Fruit fly (Drosophila melanogaster): ENCODE measurements around the gene CG9121.
A peak's percentile ranks its signal among the peaks of the same experiment; 100 is the strongest.

CG9121 gene

DNA sequence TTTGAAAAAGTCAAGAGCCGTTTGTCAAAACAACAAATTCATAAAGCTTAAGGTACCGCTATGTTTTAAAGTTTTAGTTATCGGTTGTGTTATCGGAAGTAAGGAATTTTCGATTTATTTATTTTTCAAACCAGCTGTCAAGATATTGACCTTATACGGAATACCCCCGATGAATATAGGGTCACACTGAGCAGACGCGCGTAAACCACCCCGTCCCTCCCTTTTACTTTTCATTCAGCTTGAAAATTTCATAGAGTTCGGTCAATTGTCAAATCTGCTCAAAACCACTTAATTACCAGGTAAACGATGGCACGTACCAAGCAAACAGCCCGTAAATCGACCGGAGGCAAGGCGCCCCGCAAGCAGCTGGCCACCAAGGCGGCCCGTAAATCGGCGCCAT, 4.1 kb upstream of the CG9121 start, which contains the start of the genes CG14036 and His3.3A (continued):
- peak; percentile 21 for TF ChIP-seq shn (GFP tag; optimal IDR thresholded peaks at IDR 0.05)
- peak; percentile 75; the same call in 2 of the 3 replicates for TF ChIP-seq CG34422 (GFP tag; IDR thresholded peaks at IDR 0.05)
- TF ChIP-seq CG17802 (tag; optimal IDR thresholded peaks at IDR 0.05), result peak; percentile 6
- no peak for TF ChIP-seq ro (GFP tag; IDR thresholded peaks at IDR 0.05)
- TF ChIP-seq cato (GFP tag; optimal IDR thresholded peaks at IDR 0.05; ENCODE audit: borderline replicate concordance), result no peak
- peak; percentile 94 for TF ChIP-seq CG11560 (tag; IDR thresholded peaks at IDR 0.05)
- TF ChIP-seq CG13424 (tag; optimal IDR thresholded peaks at IDR 0.05), result peak; percentile 43
- peak; percentile 11 for TF ChIP-seq dmrt11E (tag; optimal IDR thresholded peaks at IDR 0.05)
- TF ChIP-seq pan (optimal IDR thresholded peaks at IDR 0.05), result no peak
- TF ChIP-seq pan (GFP tag; optimal IDR thresholded peaks at IDR 0.05 in 1 of 2, IDR thresholded peaks at IDR 0.05 in 1 of 2), result peak in 1 of 2 experiments; percentile 36
- no peak for TF ChIP-seq CG12744 (GFP tag; optimal IDR thresholded peaks at IDR 0.05)
- no peak for TF ChIP-seq Asciz (GFP tag; optimal IDR thresholded peaks at IDR 0.05)
- TF ChIP-seq Kr (GFP tag; optimal IDR thresholded peaks at IDR 0.05), result no peak
- TF ChIP-seq pros (GFP tag; optimal IDR thresholded peaks at IDR 0.05), result no peak
- peak; percentile 1 for TF ChIP-seq Sry-β (GFP tag; optimal IDR thresholded peaks at IDR 0.05)
- no peak for TF ChIP-seq CG8290 (GFP tag; optimal IDR thresholded peaks at IDR 0.05)
- TF ChIP-seq CG8290 (tag; optimal IDR thresholded peaks at IDR 0.05), result peak in 1 of 2 experiments; percentile 75
- no peak for TF ChIP-seq Hmx (GFP tag; optimal IDR thresholded peaks at IDR 0.05)
- TF ChIP-seq ab (GFP tag; optimal IDR thresholded peaks at IDR 0.05), result no peak
- TF ChIP-seq CG17829 (tag; optimal IDR thresholded peaks at IDR 0.05), result peak; percentile 56
- no peak for TF ChIP-seq jing (GFP tag; optimal IDR thresholded peaks at IDR 0.05)
- peak; percentile 56; the same call in 1 of the 4 replicates for TF ChIP-seq Dll (GFP tag; IDR thresholded peaks at IDR 0.05; ENCODE audit: partially characterized antibody)
- no peak for TF ChIP-seq CG11398 (GFP tag; optimal IDR thresholded peaks at IDR 0.05)
- peak; percentile 24 for TF ChIP-seq jumu (GFP tag; optimal IDR thresholded peaks at IDR 0.05)
- no peak for TF ChIP-seq CG18764 (GFP tag; optimal IDR thresholded peaks at IDR 0.05)

DNA sequence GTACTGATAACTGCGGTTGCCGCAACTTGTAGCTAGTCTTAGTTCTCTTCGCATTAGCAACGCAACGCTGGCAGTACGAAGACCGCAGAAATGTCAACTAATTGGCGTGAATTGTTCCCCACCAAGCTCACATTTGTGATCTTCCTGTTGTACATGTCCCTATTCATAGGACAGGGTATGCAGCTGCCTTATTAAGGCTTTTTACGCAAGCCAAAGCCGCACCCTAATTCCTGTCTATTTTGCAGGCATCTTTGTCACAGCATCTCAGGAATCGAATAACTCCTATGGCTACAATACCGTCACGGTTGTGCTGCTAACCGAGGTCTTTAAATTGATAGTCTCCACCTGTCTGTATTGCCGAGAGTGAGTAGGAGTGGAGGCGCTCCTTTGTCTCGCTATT, 2.1 kb upstream of the CG9121 start, which contains the start of gene eIF3h:
eIF3h (minus strand) TSS at position 101 of the 400 bp plus-strand sequence.
- TF ChIP-seq corto (GFP tag; optimal IDR thresholded peaks at IDR 0.05) (no peak), Oaz (GFP tag; IDR thresholded peaks at IDR 0.05) (no peak), CG11504 (tag; optimal IDR thresholded peaks at IDR 0.05) (peak; percentile 42), CG18262 (tag; optimal IDR thresholded peaks at IDR 0.05) (no peak), chif (GFP tag; optimal IDR thresholded peaks at IDR 0.05) (no peak)

- TF ChIP-seq NfI (GFP tag; optimal IDR thresholded peaks at IDR 0.05) (peak; percentile 79), CG2129 (GFP tag; IDR thresholded peaks at IDR 0.05; ENCODE audit: partially characterized antibody) (no peak), CG12219 (GFP tag; optimal IDR thresholded peaks at IDR 0.05) (peak; percentile 71), Gsc (GFP tag; IDR thresholded peaks at IDR 0.05) (no peak), dmrt11E (tag; optimal IDR thresholded peaks at IDR 0.05) (peak; percentile 69), CG5953 (GFP tag; IDR thresholded peaks at IDR 0.05) (peak; percentile 62; the same call in 1 of the 2 replicates), Lim3 (GFP tag; IDR thresholded peaks at IDR 0.05) (peak; percentile 37; the same call in 1 of the 2 replicates), aop (GFP tag; IDR thresholded peaks at IDR 0.05) (peak; percentile 40; the same call in 1 of the 2 replicates), tap (tag; optimal IDR thresholded peaks at IDR 0.05) (peak; percentile 50), CG10274 (GFP tag; optimal IDR thresholded peaks at IDR 0.05) (peak; percentile 21), tna (GFP tag; IDR thresholded peaks at IDR 0.05; ENCODE audit: partially characterized antibody) (no peak), CG12071 (GFP tag; optimal IDR thresholded peaks at IDR 0.05) (peak; percentile 77), schlank (tag; optimal IDR thresholded peaks at IDR 0.05) (peak; percentile 76), CG12299 (tag; optimal IDR thresholded peaks at IDR 0.05) (peak; percentile 50), zen2 (GFP tag; IDR thresholded peaks at IDR 0.05; ENCODE audit: partially characterized antibody) (no peak), fu2 (GFP tag; optimal IDR thresholded peaks at IDR 0.05) (peak; percentile 88), CG1603 (tag; optimal IDR thresholded peaks at IDR 0.05) (peak; percentile 76), psq (GFP tag; optimal IDR thresholded peaks at IDR 0.05) (peak; percentile 58), YL-1 (GFP tag; optimal IDR thresholded peaks at IDR 0.05) (peak; percentile 99), CG2889 (GFP tag; IDR thresholded peaks at IDR 0.05) (peak; percentile 71)
These were observed 1.6 kb upstream of the CG9121 start, which contains the start of gene senju for dm6 chr2L:5052367-5052914. Gene senju (plus strand): TSS chr2L:5052843.

Data from whole organism, embryonic.